Worm (Caenorhabditis elegans) whole organism, dauer: Measurements from ENCODE around the gene C03G5.14.

Experiments
- unc-62 ChIP-seq: sonication (generic microtip); optimal IDR thresholded peaks from 2 replicates; lab custom pipeline; 2017; ENCODE audit warnings: missing biosample characterization, missing genetic modification reagents, missing genetic modification characterization

C03G5.14 gene

ce11 chrX:8562586-8562985 lies 40.9 kb downstream of the C03G5.14 start:
- no peak for TF ChIP-seq unc-62 (GFP tag; lab: Kevin White, UChicago)

ce11 chrX:8563663-8564450 lies 42.1 kb downstream of the C03G5.14 start:
- TF ChIP-seq unc-62 (GFP tag; lab: Kevin White, UChicago), result no peak

ce11 chrX:8564451-8564795 lies 42.7 kb downstream of the C03G5.14 start:
- no peak for TF ChIP-seq unc-62 (GFP tag; lab: Kevin White, UChicago)

ce11 chrX:8565810-8566416 lies 44.2 kb downstream of the C03G5.14 start:
- TF ChIP-seq unc-62 (GFP tag; lab: Kevin White, UChicago), result no peak

- no peak for TF ChIP-seq unc-62 (GFP tag; lab: Kevin White, UChicago)
Observed at ce11 chrX:8566521-8567032, 44.9 kb downstream of the C03G5.14 start.

- no peak for TF ChIP-seq unc-62 (GFP tag; lab: Kevin White, UChicago)
Observed at ce11 chrX:8567166-8567565, 45.5 kb downstream of the C03G5.14 start.

ce11 chrX:8567823-8568314 lies 46.2 kb downstream of the C03G5.14 start:
- no peak for TF ChIP-seq unc-62 (GFP tag; lab: Kevin White, UChicago)

- TF ChIP-seq unc-62 (GFP tag; lab: Kevin White, UChicago), result no peak
Observed at ce11 chrX:8568423-8568903, 46.7 kb downstream of the C03G5.14 start.

- no peak for TF ChIP-seq unc-62 (GFP tag; lab: Kevin White, UChicago)
Observed at ce11 chrX:8569159-8569558, 47.4 kb downstream of the C03G5.14 start.

- TF ChIP-seq unc-62 (GFP tag; lab: Kevin White, UChicago), result no peak
Observed at ce11 chrX:8570997-8571517, 49.3 kb downstream of the C03G5.14 start, which contains the start of gene jmjd-3.1. TSS of gene jmjd-3.1 (plus strand) at chrX:8571047.
